Worm (Caenorhabditis elegans): ENCODE measurements around the gene his-1.

The his-1 gene

ce11 chrV:16043686-16044085 lies 1.4 kb downstream of the his-1 start:
- no peak for TF ChIP-seq hlh-26 (GFP tag; conservative IDR thresholded peaks at IDR 0.05)
- no peak for TF ChIP-seq attf-6 (GFP tag; IDR thresholded peaks at IDR 0.05)
- peak; percentile 73 for TF ChIP-seq nhr-80 (tag; optimal IDR thresholded peaks at IDR 0.05)
- TF ChIP-seq ccch-3 (GFP tag; optimal IDR thresholded peaks at IDR 0.05) = no peak

DNA sequence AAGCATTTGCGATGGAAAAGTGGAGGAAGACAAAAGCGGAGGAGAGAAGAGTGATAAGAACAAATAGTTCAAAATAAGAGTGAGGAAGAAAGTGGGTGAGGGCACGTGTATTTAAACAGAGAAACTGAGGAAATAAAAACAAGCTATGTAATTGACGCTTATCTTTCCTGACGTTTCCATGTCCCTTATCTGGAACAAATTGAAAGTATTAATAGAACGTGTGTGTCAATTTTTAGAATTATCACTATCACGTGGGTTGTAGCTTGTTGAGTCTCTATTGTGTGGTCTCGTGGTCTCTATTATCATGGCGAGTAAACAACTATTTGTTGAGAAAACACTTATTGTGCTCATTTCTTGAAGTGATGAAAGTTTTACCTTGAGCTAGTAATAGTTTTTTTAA lies 3.5 kb downstream of the his-1 start, which contains the start of gene T10C6.15:
TSS of gene T10C6.15 (minus strand) at position 104 of the 400 bp plus-strand sequence.
- TF ChIP-seq xnd-1 (tag; optimal IDR thresholded peaks at IDR 0.05) (no peak), Y56A3A.18 (GFP tag; IDR thresholded peaks at IDR 0.05) (no peak), chd-7 (tag; optimal IDR thresholded peaks at IDR 0.05) (no peak), dpl-1 (GFP tag; optimal IDR thresholded peaks at IDR 0.05) (no peak), B0336.3 (GFP tag; IDR thresholded peaks at IDR 0.05) (0 out of 2 replicates have a peak, but pooled peaks have one; percentile 56), efl-1 (GFP tag; optimal IDR thresholded peaks at IDR 0.05) (no peak), tbp1 (GFP tag; optimal IDR thresholded peaks at IDR 0.05) (peak; percentile 48), atf-7 (tag; optimal IDR thresholded peaks at IDR 0.05) (peak; percentile 66), unc-130 (GFP tag; optimal IDR thresholded peaks at IDR 0.05) (no peak), F37B4.10 (GFP tag; IDR thresholded peaks at IDR 0.05) (no peak), snpc-4 (GFP tag; optimal IDR thresholded peaks at IDR 0.05) (no peak), snpc-4 (tag; optimal IDR thresholded peaks at IDR 0.05) (peak in 1 of 4 experiments; percentile 9), tlf-1 (GFP tag; optimal IDR thresholded peaks at IDR 0.05) (no peak), mes-4 (tag; optimal IDR thresholded peaks at IDR 0.05) (no peak), mxl-1 (tag; optimal IDR thresholded peaks at IDR 0.05) (no peak), ceh-27 (GFP tag; optimal IDR thresholded peaks at IDR 0.05) (no peak), ztf-22 (GFP tag; optimal IDR thresholded peaks at IDR 0.05) (peak; percentile 71), let-607 (tag; optimal IDR thresholded peaks at IDR 0.05) (peak in 1 of 2 experiments; percentile 38), egl-44 (GFP tag; IDR thresholded peaks at IDR 0.05) (0 out of 2 replicates have a peak, but pooled peaks have one; percentile 51), D2030.7 (GFP tag; IDR thresholded peaks at IDR 0.05) (no peak), die-1 (tag; optimal IDR thresholded peaks at IDR 0.05) (no peak), ekl-4 (GFP tag; IDR thresholded peaks at IDR 0.05) (no peak), lir-1 (GFP tag; conservative IDR thresholded peaks at IDR 0.05) (no peak), gei-17 (GFP tag; optimal IDR thresholded peaks at IDR 0.05) (no peak), Y53G8AR.9 (GFP tag; conservative IDR thresholded peaks at IDR 0.05) (no peak), hmg-20 (GFP tag; IDR thresholded peaks at IDR 0.05) (no peak), ceh-91 (GFP tag; IDR thresholded peaks at IDR 0.05) (no peak), rec-8 (tag; optimal IDR thresholded peaks at IDR 0.05) (no peak), sptf-2 (GFP tag; optimal IDR thresholded peaks at IDR 0.05) (no peak), cebp-2 (GFP tag; IDR thresholded peaks at IDR 0.05) (no peak), F52B5.7 (tag; optimal IDR thresholded peaks at IDR 0.05) (no peak), madf-10 (tag; optimal IDR thresholded peaks at IDR 0.05) (peak; percentile 18), nhr-80 (tag; optimal IDR thresholded peaks at IDR 0.05) (peak; percentile 83), hrde-1 (tag; optimal IDR thresholded peaks at IDR 0.05; ENCODE audit: borderline replicate concordance) (no peak), rpc-1 (optimal IDR thresholded peaks at IDR 0.05) (no peak), rpc-1 (tag; optimal IDR thresholded peaks at IDR 0.05) (no peak), madf-6 (GFP tag; IDR thresholded peaks at IDR 0.05) (no peak), ztf-6 (GFP tag; IDR thresholded peaks at IDR 0.05) (no peak), pha-4 (tag; optimal IDR thresholded peaks at IDR 0.05) (peak; percentile 70), B0019.2 (GFP tag; conservative IDR thresholded peaks at IDR 0.05) (no peak), hmg-1.2 (GFP tag; IDR thresholded peaks at IDR 0.05) (no peak), sea-2 (GFP tag; IDR thresholded peaks at IDR 0.05) (no peak)

Measured in whole organism, young adult.